Worm (Caenorhabditis elegans): ENCODE results near the gene F53F8.3.

Gene F53F8.3

ce11 chrV:20689481-20690039 lies at the start of gene F53F8.3:
TSS of gene F53F8.3 (minus strand) at chrV:20689531.
- no peak for TF ChIP-seq nhr-48 (tag; optimal IDR thresholded peaks at IDR 0.05)
- TF ChIP-seq duxl-1 (tag; optimal IDR thresholded peaks at IDR 0.05; ENCODE audit: poor library complexity), result no peak
- no peak for TF ChIP-seq zag-1 (tag; optimal IDR thresholded peaks at IDR 0.05)
- TF ChIP-seq hmg-1.1 (GFP tag; IDR thresholded peaks at IDR 0.05), result no peak
- TF ChIP-seq ztf-7 (tag; optimal IDR thresholded peaks at IDR 0.05), result no peak
- no peak for TF ChIP-seq dmd-8 (GFP tag; IDR thresholded peaks at IDR 0.05)
- no peak for TF ChIP-seq T26A8.4 (GFP tag; IDR thresholded peaks at IDR 0.05)
- TF ChIP-seq ceh-28 (tag; optimal IDR thresholded peaks at IDR 0.05), result no peak
- TF ChIP-seq hif-1 (tag; optimal IDR thresholded peaks at IDR 0.05), result no peak
- no peak for TF ChIP-seq nhr-76 (tag; optimal IDR thresholded peaks at IDR 0.05)

- TF ChIP-seq zip-2 (tag; optimal IDR thresholded peaks at IDR 0.05) (no peak), arid-1 (GFP tag; conservative IDR thresholded peaks at IDR 0.05) (no peak), nhr-102 (tag; optimal IDR thresholded peaks at IDR 0.05) (no peak), F37D6.2 (tag; optimal IDR thresholded peaks at IDR 0.05) (no peak), nhr-76 (tag; optimal IDR thresholded peaks at IDR 0.05) (no peak), mxl-2 (GFP tag; conservative IDR thresholded peaks at IDR 0.05) (no peak), dpl-1 (GFP tag; optimal IDR thresholded peaks at IDR 0.05) (no peak), fos-1 (tag; optimal IDR thresholded peaks at IDR 0.05) (no peak), nhr-77 (tag; optimal IDR thresholded peaks at IDR 0.05) (no peak), zip-11 (GFP tag; IDR thresholded peaks at IDR 0.05) (no peak), nhr-28 (tag; optimal IDR thresholded peaks at IDR 0.05) (no peak), nhr-25 (tag; optimal IDR thresholded peaks at IDR 0.05; ENCODE audit: borderline replicate concordance, insufficient read depth) (no peak), lin-39 (tag; optimal IDR thresholded peaks at IDR 0.05) (no peak), rbr-2 (tag; optimal IDR thresholded peaks at IDR 0.05) (no peak), F49E8.2 (tag; optimal IDR thresholded peaks at IDR 0.05; ENCODE audit: borderline replicate concordance) (no peak), gei-8 (GFP tag; optimal IDR thresholded peaks at IDR 0.05) (no peak), hif-1 (tag; optimal IDR thresholded peaks at IDR 0.05) (no peak)
Measured at ce11 chrV:20734658-20735057, 45.3 kb upstream of the F53F8.3 start, which contains the start of gene srxa-6. TSS of gene srxa-6 (plus strand) at chrV:20734958.

ce11 chrV:20731787-20732186 lies 42.5 kb upstream of the F53F8.3 start, which contains the start of gene srxa-1:
TSS of gene srxa-1 (plus strand) at chrV:20732087.
- TF ChIP-seq madf-5 (GFP tag; IDR thresholded peaks at IDR 0.05) (no peak), F26F4.8 (GFP tag; conservative IDR thresholded peaks at IDR 0.05) (no peak), F44E2.7 (GFP tag; IDR thresholded peaks at IDR 0.05) (no peak), dve-1 (tag; optimal IDR thresholded peaks at IDR 0.05; ENCODE audit: insufficient read depth) (no peak), zag-1 (tag; optimal IDR thresholded peaks at IDR 0.05) (no peak), unc-62 (GFP tag; optimal IDR thresholded peaks at IDR 0.05 in 1 of 2) (peak in 1 of 2 experiments; percentile 2), unc-62 (tag; optimal IDR thresholded peaks at IDR 0.05) (no peak)

- no peak for TF ChIP-seq nhr-111 (GFP tag; optimal IDR thresholded peaks at IDR 0.05)
- TF ChIP-seq F10B5.3 (tag; optimal IDR thresholded peaks at IDR 0.05), result no peak
- TF ChIP-seq lin-38 (GFP tag; IDR thresholded peaks at IDR 0.05), result peak; percentile 54
- peak; percentile 3 for TF ChIP-seq duxl-1 (tag; optimal IDR thresholded peaks at IDR 0.05; ENCODE audit: poor library complexity)
- TF ChIP-seq mdl-1 (tag; optimal IDR thresholded peaks at IDR 0.05), result peak; percentile 74 to 93
- peak; percentile 26; the same call in 1 of the 2 replicates for TF ChIP-seq ceh-20 (GFP tag; IDR thresholded peaks at IDR 0.05)
- no peak for TF ChIP-seq saeg-2 (GFP tag; IDR thresholded peaks at IDR 0.05)
- peak; percentile 69 for TF ChIP-seq mep-1 (tag; optimal IDR thresholded peaks at IDR 0.05)
- peak; percentile 95 for TF ChIP-seq nhr-6 (tag; optimal IDR thresholded peaks at IDR 0.05)
- peak; percentile 94 for TF ChIP-seq nhr-48 (tag; optimal IDR thresholded peaks at IDR 0.05)
- no peak for TF ChIP-seq D1046.2 (GFP tag; IDR thresholded peaks at IDR 0.05)
- TF ChIP-seq lin-1 (GFP tag; IDR thresholded peaks at IDR 0.05), result peak; percentile 58; the same call in 1 of the 2 replicates
- 0 out of 2 replicates have a peak, but pooled peaks have one; percentile 20 for TF ChIP-seq mxl-2 (GFP tag; conservative IDR thresholded peaks at IDR 0.05)
- peak; percentile 65; the same call in 1 of the 2 replicates for TF ChIP-seq zfp-3 (GFP tag; conservative IDR thresholded peaks at IDR 0.05)
- TF ChIP-seq lin-29 (GFP tag; IDR thresholded peaks at IDR 0.05), result no peak
- peak; percentile 46 for TF ChIP-seq nhr-76 (tag; optimal IDR thresholded peaks at IDR 0.05)
- 0 out of 2 replicates have a peak, but pooled peaks have one; percentile 37 for TF ChIP-seq tra-1 (GFP tag; IDR thresholded peaks at IDR 0.05)
- peak; percentile 84 for TF ChIP-seq nhr-28 (tag; optimal IDR thresholded peaks at IDR 0.05)
- peak; percentile 85 for TF ChIP-seq fkh-10 (GFP tag; optimal IDR thresholded peaks at IDR 0.05)
Measured at ce11 chrV:20728763-20729350, 39.5 kb upstream of the F53F8.3 start, which contains the start of gene ipla-3. TSS of gene ipla-3 (minus strand) at chrV:20729272.

All from whole organism, L4 larva.